Fruit fly (Drosophila melanogaster) whole organism, wandering third instar larva: ENCODE results near the gene ddbt.

ENCODE experiments used
- Jra ChIP-seq: sonication (Bioruptor generic); optimal IDR thresholded peaks from 2 replicates; lab custom pipeline; 2016; ENCODE audit warnings: missing biosample characterization, missing genetic modification characterization
- OdsH ChIP-seq: fragments of 200-800 bp; sonication (Bioruptor generic); optimal IDR thresholded peaks from 2 replicates; lab custom pipeline; 2016; ENCODE audit warnings: missing biosample characterization, mild to moderate bottlenecking, missing genetic modification characterization
- br ChIP-seq: fragments of 200-800 bp; sonication (Bioruptor generic); optimal IDR thresholded peaks from 2 replicates; lab custom pipeline; 2016; ENCODE audit warnings: missing biosample characterization, missing genetic modification characterization
- jim ChIP-seq: fragments of 175-275, 200-325 bp; sonication (Bioruptor generic); optimal IDR thresholded peaks from 2 replicates; lab custom pipeline; 2016; ENCODE audit warnings: missing biosample characterization, mild to moderate bottlenecking, missing genetic modification characterization
- tai ChIP-seq: sonication (Bioruptor generic); optimal IDR thresholded peaks from 2 replicates; lab custom pipeline; 2016; ENCODE audit warnings: missing biosample characterization, missing genetic modification characterization
- usp ChIP-seq: fragments of >200 bp; optimal IDR thresholded peaks from 2 replicates; lab custom pipeline; 2017; ENCODE audit warnings: missing biosample characterization, missing genetic modification characterization

DNA sequence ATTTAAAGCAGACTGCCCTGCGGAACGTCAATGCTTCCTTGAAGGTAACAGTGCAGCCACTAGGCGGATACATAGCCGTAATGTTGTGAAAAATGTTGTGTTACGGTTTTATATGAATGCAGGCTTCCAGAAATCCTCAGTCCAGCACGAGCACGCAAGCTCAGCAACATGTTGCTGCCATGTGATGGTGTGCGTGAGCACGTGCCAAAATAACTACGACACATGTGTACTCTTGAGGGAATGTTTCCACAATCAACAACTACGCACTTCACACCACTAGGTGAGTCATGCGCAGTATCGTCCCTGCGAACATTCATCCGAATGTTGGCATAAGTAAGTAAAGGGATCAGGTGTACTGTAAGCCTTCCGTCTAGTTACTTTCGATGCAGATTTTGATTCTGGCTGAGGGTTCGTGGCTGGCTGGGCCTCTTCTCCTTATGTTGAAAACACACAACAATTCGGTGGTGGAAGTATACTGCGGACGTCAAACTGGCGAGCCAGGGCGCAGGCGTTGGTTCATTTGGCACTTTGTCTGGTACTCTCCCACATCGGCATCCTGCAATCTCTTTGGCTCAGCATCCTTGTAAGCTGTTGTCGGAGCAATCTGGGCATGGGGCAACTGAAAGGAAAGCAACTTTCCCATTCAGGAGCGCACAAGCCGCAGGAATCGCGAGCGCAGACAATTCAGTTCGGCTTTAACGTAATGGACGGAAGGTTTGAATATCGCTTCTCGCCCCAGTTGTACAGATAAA lies 40.0 kb upstream of the ddbt start, which contains the start of gene RhoGEF3:
- TF ChIP-seq usp (GFP tag; lab: Kevin White, UChicago) = no peak
- no peak for TF ChIP-seq jim (GFP tag; lab: Kevin White, UChicago)
- TF ChIP-seq Jra = no peak
- no peak for TF ChIP-seq tai (GFP tag; lab: Kevin White, UChicago)
- TF ChIP-seq OdsH (GFP tag; lab: Kevin White, UChicago) = no peak
- no peak for TF ChIP-seq br
